Worm (Caenorhabditis elegans): ENCODE data around the gene bed-2.

Gene bed-2

ce11 chrIII:11470311-11470858 lies at the start of gene bed-2:
Gene bed-2, minus strand, starts transcription at chrIII:11470808.
- TF ChIP-seq ceh-43 (GFP tag; optimal IDR thresholded peaks at IDR 0.05) (no peak), lin-13 (tag; optimal IDR thresholded peaks at IDR 0.05) (no peak), mep-1 (tag; optimal IDR thresholded peaks at IDR 0.05) (no peak), ceh-83 (GFP tag; optimal IDR thresholded peaks at IDR 0.05) (no peak), M03D4.4 (tag; optimal IDR thresholded peaks at IDR 0.05) (no peak), bed-3 (GFP tag; optimal IDR thresholded peaks at IDR 0.05) (no peak), elt-3 (tag; optimal IDR thresholded peaks at IDR 0.05) (no peak), pha-4 (tag; optimal IDR thresholded peaks at IDR 0.05) (no peak), ham-2 (GFP tag; optimal IDR thresholded peaks at IDR 0.05) (no peak), lsy-2 (tag; optimal IDR thresholded peaks at IDR 0.05) (no peak), lin-32 (GFP tag; optimal IDR thresholded peaks at IDR 0.05) (no peak), nhr-12 (tag; optimal IDR thresholded peaks at IDR 0.05) (no peak), elt-1 (tag; optimal IDR thresholded peaks at IDR 0.05; ENCODE audit: borderline replicate concordance, insufficient read depth) (no peak), unc-62 (GFP tag; optimal IDR thresholded peaks at IDR 0.05) (no peak), sptf-1 (tag; optimal IDR thresholded peaks at IDR 0.05) (no peak), nhr-237 (tag; optimal IDR thresholded peaks at IDR 0.05) (no peak), mls-2 (tag; optimal IDR thresholded peaks at IDR 0.05) (no peak)

ce11 chrIII:11510826-11511225 lies 40.2 kb upstream of the bed-2 start:
- TF ChIP-seq unc-120 (tag; optimal IDR thresholded peaks at IDR 0.05; ENCODE audit: poor library complexity, severe bottlenecking) = no peak
- no peak for TF ChIP-seq mls-2 (tag; optimal IDR thresholded peaks at IDR 0.05)
- TF ChIP-seq unc-39 (tag; optimal IDR thresholded peaks at IDR 0.05) = no peak
- TF ChIP-seq sptf-1 (tag; optimal IDR thresholded peaks at IDR 0.05) = no peak
- no peak for TF ChIP-seq flh-1 (GFP tag; optimal IDR thresholded peaks at IDR 0.05)
- no peak for TF ChIP-seq ztf-11 (tag; optimal IDR thresholded peaks at IDR 0.05)
- TF ChIP-seq nhr-76 (tag; optimal IDR thresholded peaks at IDR 0.05) = no peak
- no peak for TF ChIP-seq drap-1 (GFP tag; optimal IDR thresholded peaks at IDR 0.05)
- no peak for TF ChIP-seq sem-2 (GFP tag; optimal IDR thresholded peaks at IDR 0.05)
- TF ChIP-seq nhr-12 (tag; optimal IDR thresholded peaks at IDR 0.05) = no peak
- TF ChIP-seq ceh-39 (tag; optimal IDR thresholded peaks at IDR 0.05) = no peak
- TF ChIP-seq ham-2 (GFP tag; optimal IDR thresholded peaks at IDR 0.05) = no peak

ce11 chrIII:11510120-11510519 lies 39.5 kb upstream of the bed-2 start:
- TF ChIP-seq ztf-11 (tag; optimal IDR thresholded peaks at IDR 0.05) = no peak
- no peak for TF ChIP-seq unc-62 (GFP tag; optimal IDR thresholded peaks at IDR 0.05)
- no peak for TF ChIP-seq mab-5 (tag; optimal IDR thresholded peaks at IDR 0.05)
- no peak for TF ChIP-seq lin-32 (GFP tag; optimal IDR thresholded peaks at IDR 0.05)
- TF ChIP-seq ceh-83 (GFP tag; optimal IDR thresholded peaks at IDR 0.05) = no peak
- no peak for TF ChIP-seq pha-4 (tag; optimal IDR thresholded peaks at IDR 0.05)
- no peak for TF ChIP-seq nhr-2 (tag; optimal IDR thresholded peaks at IDR 0.05)
- no peak for TF ChIP-seq lsy-2 (tag; optimal IDR thresholded peaks at IDR 0.05)
- TF ChIP-seq zip-8 (tag; optimal IDR thresholded peaks at IDR 0.05) = no peak
- TF ChIP-seq elt-1 (tag; optimal IDR thresholded peaks at IDR 0.05; ENCODE audit: borderline replicate concordance, insufficient read depth) = no peak
- no peak for TF ChIP-seq cnd-1 (tag; optimal IDR thresholded peaks at IDR 0.05)
- no peak for TF ChIP-seq lin-13 (tag; optimal IDR thresholded peaks at IDR 0.05)
- no peak for TF ChIP-seq elt-3 (tag; optimal IDR thresholded peaks at IDR 0.05)
- TF ChIP-seq nhr-237 (tag; optimal IDR thresholded peaks at IDR 0.05) = no peak
- TF ChIP-seq unc-39 (tag; optimal IDR thresholded peaks at IDR 0.05) = no peak
- no peak for TF ChIP-seq sem-2 (GFP tag; optimal IDR thresholded peaks at IDR 0.05)
- TF ChIP-seq hlh-1 (tag; optimal IDR thresholded peaks at IDR 0.05) = no peak
- no peak for TF ChIP-seq blmp-1 (tag; optimal IDR thresholded peaks at IDR 0.05)
- no peak for TF ChIP-seq ceh-43 (GFP tag; optimal IDR thresholded peaks at IDR 0.05)
- TF ChIP-seq sptf-1 (tag; optimal IDR thresholded peaks at IDR 0.05) = no peak

- TF ChIP-seq ceh-43 (GFP tag; optimal IDR thresholded peaks at IDR 0.05) (no peak), nhr-2 (tag; optimal IDR thresholded peaks at IDR 0.05) (no peak), zip-8 (tag; optimal IDR thresholded peaks at IDR 0.05) (no peak), flh-1 (GFP tag; optimal IDR thresholded peaks at IDR 0.05) (no peak), ceh-83 (GFP tag; optimal IDR thresholded peaks at IDR 0.05) (no peak), M03D4.4 (tag; optimal IDR thresholded peaks at IDR 0.05) (no peak), pha-4 (tag; optimal IDR thresholded peaks at IDR 0.05) (no peak)
Observed at ce11 chrIII:11508816-11509215, 38.2 kb upstream of the bed-2 start, which contains the start of gene Y66D12A.19. Gene Y66D12A.19, plus strand, starts transcription at chrIII:11509081.

ce11 chrIII:11505621-11506020 lies 35.0 kb upstream of the bed-2 start:
- no peak for TF ChIP-seq ceh-39 (tag; optimal IDR thresholded peaks at IDR 0.05)
- no peak for TF ChIP-seq lin-13 (tag; optimal IDR thresholded peaks at IDR 0.05)
- TF ChIP-seq bed-3 (GFP tag; optimal IDR thresholded peaks at IDR 0.05) = no peak
- no peak for TF ChIP-seq lsy-2 (tag; optimal IDR thresholded peaks at IDR 0.05)
- no peak for TF ChIP-seq nhr-237 (tag; optimal IDR thresholded peaks at IDR 0.05)
- TF ChIP-seq unc-39 (tag; optimal IDR thresholded peaks at IDR 0.05) = no peak
- TF ChIP-seq nhr-28 (tag; optimal IDR thresholded peaks at IDR 0.05) = no peak
- TF ChIP-seq sptf-1 (tag; optimal IDR thresholded peaks at IDR 0.05) = no peak
- no peak for TF ChIP-seq tbx-8 (GFP tag; optimal IDR thresholded peaks at IDR 0.05)
- TF ChIP-seq zip-8 (tag; optimal IDR thresholded peaks at IDR 0.05) = no peak
- no peak for TF ChIP-seq elt-1 (tag; optimal IDR thresholded peaks at IDR 0.05; ENCODE audit: borderline replicate concordance, insufficient read depth)
- no peak for TF ChIP-seq ztf-11 (tag; optimal IDR thresholded peaks at IDR 0.05)
- no peak for TF ChIP-seq mep-1 (tag; optimal IDR thresholded peaks at IDR 0.05)
- no peak for TF ChIP-seq pha-4 (tag; optimal IDR thresholded peaks at IDR 0.05)
- no peak for TF ChIP-seq nhr-2 (tag; optimal IDR thresholded peaks at IDR 0.05)
- TF ChIP-seq flh-1 (GFP tag; optimal IDR thresholded peaks at IDR 0.05) = no peak
- no peak for TF ChIP-seq drap-1 (GFP tag; optimal IDR thresholded peaks at IDR 0.05)
